Fruit fly (Drosophila melanogaster) whole organism: ENCODE results near the gene CG7829.

Experiments used
- CG8478 ChIP-seq: fragments of >200 bp; optimal IDR thresholded peaks from 2 replicates; lab custom pipeline; 2018; ENCODE audit warnings: inconsistent platforms
- Dll ChIP-seq: fragments of >200 bp; optimal IDR thresholded peaks from 2 replicates; lab custom pipeline; 2017
- EcR ChIP-seq, 2 experiments: fragments of >200 bp; optimal IDR thresholded peaks; 2 replicates each; lab custom pipeline; 2017; ENCODE audit warnings: missing biosample characterization in 2 of 2, missing genetic modification characterization in 2 of 2, missing genetic modification reagents in 2 of 2
- pan ChIP-seq: fragments of >200 bp; optimal IDR thresholded peaks from 2 replicates; lab custom pipeline; 2017
- psq ChIP-seq: fragments of >200 bp; optimal IDR thresholded peaks from 2 replicates; lab custom pipeline; 2017
- usp ChIP-seq: fragments of >200 bp; optimal IDR thresholded peaks from 2 replicates; lab custom pipeline; 2017; ENCODE audit warnings: missing biosample characterization, missing genetic modification characterization, mixed read lengths

DNA sequence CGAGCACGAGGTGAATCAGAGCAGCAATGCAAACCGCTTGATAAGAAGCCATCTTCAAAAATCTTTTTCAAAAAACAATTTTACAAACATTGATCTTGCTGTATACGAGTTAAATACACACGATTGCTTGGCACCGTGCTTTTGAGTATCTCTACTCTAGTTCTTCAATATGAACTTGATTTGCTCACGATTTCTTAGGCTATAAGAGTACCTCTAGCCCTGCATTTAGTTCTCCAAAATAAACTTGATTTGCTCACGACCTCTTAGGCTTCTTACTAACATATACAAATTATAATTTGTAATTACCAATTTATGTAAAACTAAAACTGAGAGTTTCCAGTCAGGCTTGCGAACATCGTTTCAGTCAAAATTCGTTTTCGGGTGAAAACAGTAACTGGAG, 18.6 kb upstream of the CG7829 start, which contains the start of gene CG42592:
- no peak for TF ChIP-seq pan (lab: Kevin White, UChicago)
- TF ChIP-seq CG8478 (lab: Kevin White, UChicago) = no peak
- TF ChIP-seq EcR (GFP tag; optimal IDR thresholded peaks at IDR 0.05; lab: Kevin White, UChicago) = no peak
- no peak for TF ChIP-seq Dll
- no peak for TF ChIP-seq psq
- TF ChIP-seq usp (GFP tag; lab: Kevin White, UChicago) = no peak
